Fruit fly (Drosophila melanogaster) whole organism, embryonic: Measurements from ENCODE around the gene cpx.

Experiments used
- CG16813 ChIP-seq: fragments of 200-800 bp; sonication (Bioruptor generic); IDR thresholded peaks from 3 replicates; pipeline ENCODE4 v1.3.6; 2022; ENCODE audit warnings: missing biosample characterization, missing genetic modification characterization; ENCODE audit not compliant: partially characterized antibody
- Myb ChIP-seq: fragments of 200-800 bp; sonication (Bioruptor generic); optimal IDR thresholded peaks from 2 replicates; lab custom pipeline; 2016; ENCODE audit warnings: missing biosample characterization, missing genetic modification characterization
- bowl ChIP-seq: fragments of 200-800 bp; sonication (Bioruptor generic); IDR thresholded peaks from 2 replicates; pipeline ENCODE4 v1.3.6; 2022; ENCODE audit warnings: missing biosample characterization, missing genetic modification characterization
- gsb-n ChIP-seq: fragments of 200-800 bp; sonication (Bioruptor generic); optimal IDR thresholded peaks from 3 replicates; lab custom pipeline; 2018; ENCODE audit warnings: missing biosample characterization, mild to moderate bottlenecking, missing genetic modification characterization
- lmd ChIP-seq: fragments of 200-800 bp; sonication (Bioruptor generic); IDR thresholded peaks from 2 replicates; pipeline ENCODE4 v1.3.6; 2022; ENCODE audit warnings: missing biosample characterization, missing genetic modification characterization
- luna ChIP-seq: fragments of 200-800 bp; sonication (Bioruptor generic); optimal IDR thresholded peaks from 2 replicates; lab custom pipeline; 2016; ENCODE audit warnings: missing biosample characterization, missing genetic modification characterization

DNA sequence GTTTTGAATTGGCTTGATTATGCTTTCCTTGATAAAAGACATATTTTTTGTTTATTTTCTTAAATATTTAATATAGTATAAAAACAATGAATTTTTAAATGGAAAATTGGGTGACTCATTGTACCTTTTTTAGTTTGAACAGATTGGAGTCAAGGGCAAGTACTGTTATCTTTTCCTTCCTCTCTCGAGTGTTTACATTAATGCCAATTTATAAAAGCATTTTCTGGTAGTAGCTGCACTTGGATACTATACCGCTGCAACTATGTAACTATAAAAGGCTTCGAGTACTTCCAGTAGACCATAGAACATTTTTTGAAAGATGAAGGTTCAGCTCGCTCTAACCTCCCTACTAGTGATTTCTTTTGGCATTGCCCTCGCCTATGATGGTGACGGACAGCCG, 54.8 kb downstream of the cpx start, which contains the start of gene CG14645:
- no peak for TF ChIP-seq lmd (GFP tag; lab: Robert Waterston, UW)
- no peak for TF ChIP-seq Myb (GFP tag; lab: Kevin White, UChicago)
- TF ChIP-seq CG16813 (GFP tag; lab: Robert Waterston, UW), result no peak
- TF ChIP-seq bowl, result no peak
- TF ChIP-seq gsb-n (tag; lab: Kevin White, UChicago), result no peak
- TF ChIP-seq luna, result no peak
